Worm (Caenorhabditis elegans): ENCODE measurements around the gene npp-18.

npp-18 gene

DNA sequence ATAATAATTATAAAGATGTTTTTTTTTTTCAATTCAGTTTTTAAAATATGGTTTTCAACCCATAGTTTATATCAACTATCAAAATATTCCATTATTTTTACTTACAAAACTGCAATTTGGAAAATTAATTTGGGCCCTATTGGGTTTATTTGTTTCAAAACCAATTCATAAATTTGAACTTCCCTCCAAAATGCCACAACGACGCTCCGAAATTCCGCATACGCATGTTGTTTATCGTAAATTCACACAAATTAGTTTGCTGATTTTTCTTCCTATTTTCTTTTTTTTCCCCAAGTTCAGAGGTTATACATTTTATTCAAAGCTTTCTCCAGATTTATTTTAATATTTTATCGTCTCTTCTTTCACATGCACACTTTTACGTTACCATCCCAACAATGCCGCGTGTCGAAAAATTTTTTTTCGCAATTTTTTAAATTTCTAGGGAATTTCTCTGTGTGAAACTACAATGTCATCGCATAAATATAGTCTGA lies 40.2 kb upstream of the npp-18 start, which contains the start of gene F56A8.3 (continued):
- no peak for TF ChIP-seq nhr-12 (tag; optimal IDR thresholded peaks at IDR 0.05)
- no peak for TF ChIP-seq dmd-4 (tag; optimal IDR thresholded peaks at IDR 0.05)
- TF ChIP-seq lin-11 (tag; optimal IDR thresholded peaks at IDR 0.05): no peak
- no peak for TF ChIP-seq ztf-11 (tag; optimal IDR thresholded peaks at IDR 0.05)
- TF ChIP-seq ztf-1 (GFP tag; conservative IDR thresholded peaks at IDR 0.05): no peak
- peak; percentile 78 for TF ChIP-seq crh-2 (tag; optimal IDR thresholded peaks at IDR 0.05)

DNA sequence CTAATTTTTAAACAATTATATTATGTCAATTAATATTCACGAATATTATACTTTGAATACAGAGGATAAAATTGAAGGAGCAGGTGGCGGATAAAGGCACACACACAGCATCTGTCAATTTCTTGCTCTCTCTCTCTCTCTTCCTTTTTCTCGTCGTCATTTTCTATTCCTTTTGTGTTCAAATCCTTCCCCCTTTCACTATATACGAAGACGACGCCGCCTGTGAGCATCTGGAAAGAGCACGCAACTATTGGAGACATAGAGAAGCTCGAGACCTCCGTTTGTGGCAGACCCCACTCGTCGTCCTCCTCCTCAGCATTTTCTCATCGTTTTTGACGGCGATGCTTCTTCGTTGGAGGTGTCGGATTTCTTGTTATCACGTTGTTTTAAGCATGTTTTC lies 38.5 kb upstream of the npp-18 start:
- TF ChIP-seq F13H6.1 (tag; optimal IDR thresholded peaks at IDR 0.05) (peak; percentile 22), aly-2 (tag; optimal IDR thresholded peaks at IDR 0.05) (no peak), nhr-237 (tag; optimal IDR thresholded peaks at IDR 0.05) (no peak), lin-13 (GFP tag; optimal IDR thresholded peaks at IDR 0.05) (peak; percentile 7), nhr-12 (tag; optimal IDR thresholded peaks at IDR 0.05) (no peak), sma-3 (GFP tag; optimal IDR thresholded peaks at IDR 0.05) (no peak), C34F6.9 (tag; optimal IDR thresholded peaks at IDR 0.05) (peak; percentile 50), skn-1 (tag; optimal IDR thresholded peaks at IDR 0.05) (no peak), lsy-2 (tag; optimal IDR thresholded peaks at IDR 0.05) (peak in 1 of 2 experiments; percentile 32), mbf-1 (tag; optimal IDR thresholded peaks at IDR 0.05) (no peak), crh-2 (tag; optimal IDR thresholded peaks at IDR 0.05) (peak; percentile 3), nhr-21 (tag; optimal IDR thresholded peaks at IDR 0.05) (no peak), fos-1 (tag; optimal IDR thresholded peaks at IDR 0.05) (no peak), egl-27 (tag; optimal IDR thresholded peaks at IDR 0.05) (no peak), dmd-4 (tag; optimal IDR thresholded peaks at IDR 0.05) (no peak), unc-62 (GFP tag; optimal IDR thresholded peaks at IDR 0.05) (no peak), nhr-25 (tag; optimal IDR thresholded peaks at IDR 0.05) (no peak), sem-4 (tag; optimal IDR thresholded peaks at IDR 0.05) (peak; percentile 69), ztf-4 (tag; optimal IDR thresholded peaks at IDR 0.05) (no peak), mab-5 (tag; optimal IDR thresholded peaks at IDR 0.05) (no peak), unc-55 (GFP tag; optimal IDR thresholded peaks at IDR 0.05) (peak; percentile 43), sma-9 (GFP tag; optimal IDR thresholded peaks at IDR 0.05) (peak; percentile 16), sma-9 (tag; optimal IDR thresholded peaks at IDR 0.05) (no peak), lin-39 (tag; optimal IDR thresholded peaks at IDR 0.05) (no peak), ztf-1 (GFP tag; conservative IDR thresholded peaks at IDR 0.05) (no peak), mdl-1 (tag; optimal IDR thresholded peaks at IDR 0.05) (no peak), peb-1 (tag; optimal IDR thresholded peaks at IDR 0.05) (no peak), nhr-10 (tag; optimal IDR thresholded peaks at IDR 0.05) (no peak), lin-11 (tag; optimal IDR thresholded peaks at IDR 0.05) (peak; percentile 15)

DNA sequence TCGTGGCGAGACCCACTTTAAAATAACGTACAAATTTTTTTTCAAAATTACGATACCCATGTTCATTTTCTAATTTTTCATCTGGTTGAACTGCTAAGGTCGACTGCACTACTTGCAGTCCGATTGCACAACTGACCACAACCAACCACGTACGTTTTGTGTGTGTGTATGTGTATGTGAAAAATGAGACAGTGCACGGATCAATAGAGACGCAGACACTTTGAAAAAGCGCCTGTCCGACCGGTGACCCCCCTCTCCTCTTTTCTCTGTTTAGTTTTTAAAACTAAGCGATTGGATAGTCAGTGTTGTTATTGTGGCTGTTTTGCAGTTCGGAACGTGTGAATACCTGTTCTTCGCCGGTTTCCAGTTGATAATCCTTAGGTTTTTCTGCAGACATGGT lies 37.9 kb upstream of the npp-18 start:
- peak; percentile 29 for TF ChIP-seq nhr-25 (tag; optimal IDR thresholded peaks at IDR 0.05)
- TF ChIP-seq R02D3.7 (tag; optimal IDR thresholded peaks at IDR 0.05): no peak
- peak; percentile 26 for TF ChIP-seq crh-2 (tag; optimal IDR thresholded peaks at IDR 0.05)
- no peak for TF ChIP-seq ztf-1 (GFP tag; conservative IDR thresholded peaks at IDR 0.05)
- TF ChIP-seq sma-9 (GFP tag; optimal IDR thresholded peaks at IDR 0.05): no peak
- TF ChIP-seq sma-9 (tag; optimal IDR thresholded peaks at IDR 0.05): no peak
- TF ChIP-seq unc-39 (tag; optimal IDR thresholded peaks at IDR 0.05): no peak
- no peak for TF ChIP-seq elt-1 (tag; optimal IDR thresholded peaks at IDR 0.05)
- TF ChIP-seq ZK546.5 (tag; optimal IDR thresholded peaks at IDR 0.05): no peak
- TF ChIP-seq nhr-10 (tag; optimal IDR thresholded peaks at IDR 0.05): no peak
- TF ChIP-seq dmd-4 (tag; optimal IDR thresholded peaks at IDR 0.05): no peak
- no peak for TF ChIP-seq ceh-82 (tag; optimal IDR thresholded peaks at IDR 0.05)
- no peak for TF ChIP-seq ztf-4 (tag; optimal IDR thresholded peaks at IDR 0.05)
- no peak for TF ChIP-seq mab-5 (tag; optimal IDR thresholded peaks at IDR 0.05)
- TF ChIP-seq alr-1 (tag; optimal IDR thresholded peaks at IDR 0.05): no peak
- TF ChIP-seq unc-62 (GFP tag; optimal IDR thresholded peaks at IDR 0.05): no peak
- TF ChIP-seq nhr-23 (tag; optimal IDR thresholded peaks at IDR 0.05): no peak
- TF ChIP-seq ztf-11 (tag; optimal IDR thresholded peaks at IDR 0.05): no peak
- TF ChIP-seq gmeb-1 (tag; optimal IDR thresholded peaks at IDR 0.05): no peak
- no peak for TF ChIP-seq F13H6.1 (tag; optimal IDR thresholded peaks at IDR 0.05)
- no peak for TF ChIP-seq nhr-21 (tag; optimal IDR thresholded peaks at IDR 0.05)
- TF ChIP-seq blmp-1 (tag; optimal IDR thresholded peaks at IDR 0.05; ENCODE audit: insufficient read depth): no peak
- no peak for TF ChIP-seq lin-11 (tag; optimal IDR thresholded peaks at IDR 0.05)
- TF ChIP-seq sma-3 (GFP tag; optimal IDR thresholded peaks at IDR 0.05): no peak
- no peak for TF ChIP-seq ama-1 (optimal IDR thresholded peaks at IDR 0.05)
- TF ChIP-seq Y55F3AM.14 (GFP tag; optimal IDR thresholded peaks at IDR 0.05): no peak
- no peak for TF ChIP-seq nhr-12 (tag; optimal IDR thresholded peaks at IDR 0.05)
- TF ChIP-seq lin-13 (GFP tag; optimal IDR thresholded peaks at IDR 0.05): no peak
- no peak for TF ChIP-seq ceh-16 (tag; optimal IDR thresholded peaks at IDR 0.05)
- TF ChIP-seq skn-1 (tag; optimal IDR thresholded peaks at IDR 0.05): no peak
- TF ChIP-seq unc-55 (GFP tag; optimal IDR thresholded peaks at IDR 0.05): no peak
- TF ChIP-seq nhr-11 (tag; optimal IDR thresholded peaks at IDR 0.05): no peak
- TF ChIP-seq zag-1 (tag; optimal IDR thresholded peaks at IDR 0.05): no peak
- TF ChIP-seq lin-39 (tag; optimal IDR thresholded peaks at IDR 0.05): no peak
- TF ChIP-seq sem-4 (tag; optimal IDR thresholded peaks at IDR 0.05): no peak
- peak; percentile 12 for TF ChIP-seq fos-1 (tag; optimal IDR thresholded peaks at IDR 0.05)
- TF ChIP-seq nhr-129 (tag; optimal IDR thresholded peaks at IDR 0.05): peak; percentile 41
- no peak for TF ChIP-seq peb-1 (tag; optimal IDR thresholded peaks at IDR 0.05)
- peak; percentile 20 for TF ChIP-seq C34F6.9 (tag; optimal IDR thresholded peaks at IDR 0.05)
- TF ChIP-seq mdl-1 (tag; optimal IDR thresholded peaks at IDR 0.05): no peak
- no peak for TF ChIP-seq snpc-4 (tag; optimal IDR thresholded peaks at IDR 0.05)
- TF ChIP-seq nhr-6 (tag; optimal IDR thresholded peaks at IDR 0.05): no peak
- TF ChIP-seq lsy-2 (tag; optimal IDR thresholded peaks at IDR 0.05): peak in 1 of 2 experiments; percentile 39

Measured in whole organism, L2 larva.